Worm (Caenorhabditis elegans): ENCODE data around the gene zyg-12.

DNA sequence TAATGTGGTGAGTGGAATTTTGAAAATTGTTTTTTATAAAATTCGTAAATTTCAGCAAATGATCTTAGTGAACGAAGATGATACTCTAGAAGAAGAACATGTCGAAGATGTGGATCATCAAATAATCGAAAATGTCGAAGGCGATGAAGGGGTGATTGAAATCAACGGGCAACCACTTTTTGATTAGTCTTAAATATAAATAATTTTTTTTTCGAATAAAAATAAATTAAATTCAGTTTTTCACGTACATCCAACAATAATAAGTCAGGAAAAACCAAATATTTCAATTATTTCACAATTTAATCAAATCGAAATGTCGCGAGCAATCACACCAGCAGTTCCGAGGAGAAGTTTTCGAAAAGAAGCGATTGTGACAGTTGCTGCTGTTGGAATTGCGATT lies 12.0 kb upstream of the zyg-12 start, which contains the start of gene ZK546.4:
- TF ChIP-seq flt-1 (GFP tag; IDR thresholded peaks at IDR 0.05) (no peak), ref-1 (GFP tag; conservative IDR thresholded peaks at IDR 0.05) (no peak), med-1 (GFP tag; optimal IDR thresholded peaks at IDR 0.05; ENCODE audit: insufficient read depth) (no peak), tab-1 (GFP tag; IDR thresholded peaks at IDR 0.05) (no peak), cog-1 (tag; optimal IDR thresholded peaks at IDR 0.05) (no peak), klf-2 (GFP tag; conservative IDR thresholded peaks at IDR 0.05) (no peak), ztf-29 (GFP tag; IDR thresholded peaks at IDR 0.05) (no peak)

Measured in whole organism, midembryonic.